Worm (Caenorhabditis elegans) whole organism, L4 larva: ENCODE results near the gene ZK6.6.
A peak's percentile ranks its signal among the peaks of the same experiment; 100 is the strongest.

ENCODE experiments used
- D1046.2 ChIP-seq: fragments of 200-800 bp; sonication (Bioruptor generic); IDR thresholded peaks from 2 replicates; pipeline ENCODE4 v1.3.6; 2022; ENCODE audit warnings: missing genetic modification characterization, missing compliant biosample characterization
- F37D6.2 ChIP-seq: sonication (generic microtip); optimal IDR thresholded peaks from 2 replicates; lab custom pipeline; 2016; ENCODE audit warnings: mild to moderate bottlenecking, missing genetic modification characterization, missing compliant biosample characterization
- F49E8.2 ChIP-seq: sonication (generic microtip); optimal IDR thresholded peaks from 2 replicates; lab custom pipeline; 2016; ENCODE audit warnings: missing compliant biosample characterization, mild to moderate bottlenecking, missing genetic modification characterization, borderline replicate concordance
- T20F7.1 ChIP-seq: fragments of 200-800 bp; sonication (Bioruptor generic); optimal IDR thresholded peaks from 2 replicates; lab custom pipeline; 2018; ENCODE audit warnings: mild to moderate bottlenecking, missing genetic modification characterization, missing compliant biosample characterization
- T26A8.4 ChIP-seq: fragments of 200-800 bp; sonication (Bioruptor generic); IDR thresholded peaks from 2 replicates; pipeline ENCODE4 v1.3.6; 2022; ENCODE audit warnings: missing genetic modification characterization, missing compliant biosample characterization
- Y105C5A.15 ChIP-seq: fragments of 200-800 bp; sonication (Bioruptor generic); IDR thresholded peaks from 2 replicates; pipeline ENCODE4 v1.3.6; 2022; ENCODE audit warnings: missing genetic modification characterization, missing compliant biosample characterization
- Y75B8A.6 ChIP-seq: fragments of 200-800 bp; sonication (Bioruptor generic); IDR thresholded peaks from 2 replicates; pipeline ENCODE4 v1.3.6; 2022; ENCODE audit warnings: missing genetic modification reagents, missing genetic modification characterization, missing compliant biosample characterization
- aha-1 ChIP-seq: fragments of 150-350 bp; peaks from one replicate; lab custom pipeline; 2014; ENCODE audit warnings: missing biosample characterization, missing genetic modification characterization
- arid-1 ChIP-seq: fragments of 200-800 bp; sonication (Bioruptor generic); conservative IDR thresholded peaks from 2 replicates; pipeline ENCODE4 v1.3.6; 2022; ENCODE audit warnings: missing genetic modification reagents, missing genetic modification characterization, missing compliant biosample characterization
- ceh-28 ChIP-seq: fragments of 150-350 bp; optimal IDR thresholded peaks from 2 replicates; lab custom pipeline; 2014; ENCODE audit warnings: missing biosample characterization, missing genetic modification reagents, missing genetic modification characterization
- ceh-44 ChIP-seq: fragments of 200-800 bp; sonication (Bioruptor generic); IDR thresholded peaks from 2 replicates; pipeline ENCODE4 v1.3.6; 2022; ENCODE audit warnings: missing genetic modification reagents, missing genetic modification characterization, missing compliant biosample characterization
- cey-2 ChIP-seq: sonication (generic microtip); optimal IDR thresholded peaks from 3 replicates; lab custom pipeline; 2017; ENCODE audit warnings: missing genetic modification characterization, mild to moderate bottlenecking, missing compliant biosample characterization, antibody characterized with exemption, borderline replicate concordance; ENCODE audit not compliant: insufficient read depth
- daf-16 ChIP-seq, 3 experiments: sonication (generic microtip); optimal IDR thresholded peaks; 2 replicates each; lab custom pipeline; 2016 to 2017; ENCODE audit warnings: missing genetic modification characterization in 3 of 3, missing genetic modification reagents in 3 of 3, mild to moderate bottlenecking in 2 of 3, missing compliant biosample characterization in 2 of 3, missing biosample characterization in 1 of 3, moderate library complexity in 1 of 3
- dpl-1 ChIP-seq: fragments of 150-350 bp; optimal IDR thresholded peaks from 2 replicates; lab custom pipeline; 2014; ENCODE audit warnings: missing biosample characterization, missing genetic modification reagents, missing genetic modification characterization
- duxl-1 ChIP-seq: sonication (generic microtip); optimal IDR thresholded peaks from 2 replicates; lab custom pipeline; 2016; ENCODE audit warnings: mild to moderate bottlenecking, missing genetic modification characterization, moderate library complexity, missing compliant biosample characterization; ENCODE audit not compliant: poor library complexity
- dve-1 ChIP-seq: sonication (generic microtip); optimal IDR thresholded peaks from 2 replicates; lab custom pipeline; 2017; ENCODE audit warnings: antibody characterized with exemption, mild to moderate bottlenecking, missing genetic modification characterization, missing compliant biosample characterization; ENCODE audit not compliant: insufficient read depth
- egl-27 ChIP-seq: sonication (generic microtip); optimal IDR thresholded peaks from 3 replicates; lab custom pipeline; 2017; ENCODE audit warnings: missing biosample characterization, missing genetic modification reagents, missing genetic modification characterization
- egl-43 ChIP-seq: fragments of 200-800 bp; sonication (Bioruptor generic); IDR thresholded peaks from 2 replicates; pipeline ENCODE4 v1.3.6; 2022; ENCODE audit warnings: missing genetic modification reagents, missing genetic modification characterization, missing compliant biosample characterization
- fkh-10 ChIP-seq: fragments of 150-350 bp; optimal IDR thresholded peaks from 2 replicates; lab custom pipeline; 2014; ENCODE audit warnings: missing biosample characterization, missing genetic modification reagents, missing genetic modification characterization
- fos-1 ChIP-seq: fragments of 150-350 bp; optimal IDR thresholded peaks from 2 replicates; lab custom pipeline; 2014; ENCODE audit warnings: missing biosample characterization, missing genetic modification characterization
- gei-8 ChIP-seq: fragments of 200-800 bp; sonication (Bioruptor generic); optimal IDR thresholded peaks from 2 replicates; lab custom pipeline; 2018; ENCODE audit warnings: mild to moderate bottlenecking, missing genetic modification characterization, missing compliant biosample characterization
- hif-1 ChIP-seq, 2 experiments: sonication (generic microtip); optimal IDR thresholded peaks; 2 replicates each; lab custom pipeline; 2016 to 2017; ENCODE audit warnings: missing compliant biosample characterization in 2 of 2, missing genetic modification characterization in 2 of 2, missing genetic modification reagents in 2 of 2, missing genotype in 2 of 2, mild to moderate bottlenecking in 1 of 2
- hmg-1.1 ChIP-seq: fragments of 200-800 bp; sonication (Bioruptor generic); IDR thresholded peaks from 2 replicates; pipeline ENCODE4 v1.3.6; 2022; ENCODE audit warnings: missing genetic modification reagents, missing genetic modification characterization, missing compliant biosample characterization
- lin-15B ChIP-seq: fragments of 150-350 bp; sonication (generic microtip); optimal IDR thresholded peaks from 3 replicates; lab custom pipeline; 2014; ENCODE audit warnings: missing biosample characterization, missing genetic modification characterization
- lin-38 ChIP-seq: fragments of 200-800 bp; sonication (Bioruptor generic); IDR thresholded peaks from 2 replicates; pipeline ENCODE4 v1.3.6; 2022; ENCODE audit warnings: missing genetic modification reagents, missing genetic modification characterization, missing compliant biosample characterization
- lir-3 ChIP-seq: sonication (generic microtip); optimal IDR thresholded peaks from 2 replicates; lab custom pipeline; 2016; ENCODE audit warnings: mild to moderate bottlenecking, missing genetic modification characterization, missing compliant biosample characterization
- madf-9 ChIP-seq: fragments of 200-800 bp; sonication (Bioruptor generic); conservative IDR thresholded peaks from 2 replicates; pipeline ENCODE4 v1.3.6; 2022; ENCODE audit warnings: missing genetic modification reagents, missing genetic modification characterization, missing compliant biosample characterization
- mdl-1 ChIP-seq, 2 experiments: fragments of 150-350 bp in 1 of 2; sonication (generic microtip) in 1 of 2; optimal IDR thresholded peaks; 2 replicates each; lab custom pipeline; 2014 to 2017; ENCODE audit warnings: missing biosample characterization in 2 of 2, missing genetic modification characterization in 2 of 2
- mdt-29 ChIP-seq: fragments of 200-800 bp; sonication (Bioruptor generic); IDR thresholded peaks from 2 replicates; pipeline ENCODE4 v1.3.6; 2022; ENCODE audit warnings: missing genetic modification reagents, missing genetic modification characterization, missing compliant biosample characterization
- mep-1 ChIP-seq: fragments of 150-350 bp; sonication (generic microtip); optimal IDR thresholded peaks from 3 replicates; lab custom pipeline; 2014; ENCODE audit warnings: missing biosample characterization, missing genetic modification characterization
- mxl-2 ChIP-seq: fragments of 200-800 bp; sonication (Bioruptor generic); conservative IDR thresholded peaks from 2 replicates; pipeline ENCODE4 v1.3.6; 2022; ENCODE audit warnings: missing genetic modification reagents, missing genetic modification characterization, missing compliant biosample characterization
- mxl-3 ChIP-seq: fragments of 200-800 bp; sonication (Bioruptor generic); optimal IDR thresholded peaks from 2 replicates; lab custom pipeline; 2018; ENCODE audit warnings: mild to moderate bottlenecking, missing genetic modification characterization, missing compliant biosample characterization
- nhr-10 ChIP-seq: fragments of 150-350 bp; optimal IDR thresholded peaks from 2 replicates; lab custom pipeline; 2014; ENCODE audit warnings: missing biosample characterization, missing genetic modification characterization
- nhr-11 ChIP-seq: fragments of 150-350 bp; optimal IDR thresholded peaks from 2 replicates; lab custom pipeline; 2014; ENCODE audit warnings: missing biosample characterization, missing genetic modification characterization
- nhr-237 ChIP-seq: sonication (generic microtip); optimal IDR thresholded peaks from 2 replicates; lab custom pipeline; 2017; ENCODE audit warnings: missing biosample characterization, missing genetic modification characterization
- nhr-41 ChIP-seq: fragments of 200-800 bp; sonication (Bioruptor generic); IDR thresholded peaks from 2 replicates; pipeline ENCODE4 v1.3.6; 2022; ENCODE audit warnings: missing genetic modification reagents, missing genetic modification characterization, missing compliant biosample characterization
- nhr-42 ChIP-seq: fragments of 200-800 bp; sonication (Bioruptor generic); IDR thresholded peaks from 2 replicates; pipeline ENCODE4 v1.3.6; 2022; ENCODE audit warnings: missing genetic modification characterization, missing compliant biosample characterization
- php-3 ChIP-seq: fragments of 200-800 bp; sonication (Bioruptor generic); IDR thresholded peaks from 2 replicates; pipeline ENCODE4 v1.3.6; 2022; ENCODE audit warnings: missing genetic modification reagents, missing genetic modification characterization, missing compliant biosample characterization
- pqm-1 ChIP-seq: sonication (generic microtip); optimal IDR thresholded peaks from 2 replicates; lab custom pipeline; 2017; ENCODE audit warnings: missing biosample characterization, missing genetic modification characterization
- rbr-2 ChIP-seq: sonication (generic microtip); optimal IDR thresholded peaks from 2 replicates; lab custom pipeline; 2016; ENCODE audit warnings: missing genotype, missing genetic modification characterization, missing compliant biosample characterization
- set-16 ChIP-seq: fragments of 200-800 bp; sonication (Bioruptor generic); IDR thresholded peaks from 2 replicates; pipeline ENCODE4 v1.3.6; 2022; ENCODE audit warnings: missing genetic modification reagents, missing genetic modification characterization, missing compliant biosample characterization
- skn-1 ChIP-seq: fragments of 150-350 bp; optimal IDR thresholded peaks from 2 replicates; lab custom pipeline; 2014; ENCODE audit warnings: missing biosample characterization, missing genetic modification characterization
- spr-1 ChIP-seq: sonication (generic microtip); optimal IDR thresholded peaks from 2 replicates; lab custom pipeline; 2016; ENCODE audit warnings: mild to moderate bottlenecking, missing genetic modification characterization, missing compliant biosample characterization
- spr-3 ChIP-seq: fragments of 200-800 bp; sonication (Bioruptor generic); optimal IDR thresholded peaks from 2 replicates; lab custom pipeline; 2018; ENCODE audit warnings: mild to moderate bottlenecking, missing genetic modification characterization, missing compliant biosample characterization
- unc-39 ChIP-seq: sonication (generic microtip); optimal IDR thresholded peaks from 2 replicates; lab custom pipeline; 2017; ENCODE audit warnings: missing biosample characterization, missing genetic modification characterization
- unc-62 ChIP-seq, 3 experiments: fragments of 150-350 bp in 1 of 3; sonication (generic microtip); optimal IDR thresholded peaks in 2 of 3; peaks in 1 of 3; 1 replicate in 1 of 3; 2 replicates in 2 of 3; lab custom pipeline; 2014 to 2017; ENCODE audit warnings: missing biosample characterization in 3 of 3, missing genetic modification characterization in 3 of 3, missing genetic modification reagents in 3 of 3, missing genotype in 1 of 3
- vab-7 ChIP-seq: fragments of 200-800 bp; sonication (Bioruptor generic); IDR thresholded peaks from 2 replicates; pipeline ENCODE4 v1.3.6; 2022; ENCODE audit warnings: missing genetic modification reagents, missing genetic modification characterization, missing compliant biosample characterization
- zfp-2 ChIP-seq: sonication (generic microtip); optimal IDR thresholded peaks from 2 replicates; lab custom pipeline; 2016; ENCODE audit warnings: mild to moderate bottlenecking, missing genetic modification characterization, missing compliant biosample characterization
- zip-2 ChIP-seq: fragments of 150-350 bp; optimal IDR thresholded peaks from 2 replicates; lab custom pipeline; 2014; ENCODE audit warnings: missing biosample characterization, missing genetic modification characterization

Gene ZK6.6

DNA sequence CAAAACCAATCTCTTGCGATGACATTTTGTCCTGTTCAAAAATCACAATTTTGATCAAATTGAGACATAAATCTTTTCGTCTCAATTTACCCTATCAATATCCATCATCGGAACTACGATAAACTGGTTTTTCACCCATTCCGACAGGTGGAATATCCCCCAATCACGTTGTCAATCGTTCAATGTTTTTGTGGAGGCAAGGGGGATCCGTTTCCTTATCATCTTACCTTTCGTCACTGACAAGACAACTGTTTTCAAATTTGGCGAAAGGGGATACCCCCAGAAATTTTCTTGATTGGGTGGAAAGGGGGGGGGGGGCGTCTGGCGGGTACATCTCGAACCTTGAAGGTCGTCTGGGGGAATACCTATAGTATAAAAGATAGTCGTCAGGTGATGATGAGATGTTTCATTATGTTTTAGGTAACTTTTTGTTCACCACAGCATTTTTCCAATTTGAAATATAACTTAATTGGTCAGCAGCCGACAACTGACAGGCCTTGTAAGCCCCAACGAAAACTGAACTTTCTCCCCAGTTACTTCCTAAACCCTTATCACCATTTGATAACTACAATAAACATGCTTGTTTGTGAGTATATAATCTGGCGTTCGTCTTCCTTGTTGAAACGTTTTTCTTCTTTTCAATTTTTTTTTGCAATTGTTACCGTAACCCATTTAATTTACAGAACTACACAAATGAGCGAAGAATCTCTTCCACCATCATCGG lies 7.1 kb upstream of the ZK6.6 start, which contains the start of gene ZK6.8 (continued):
- TF ChIP-seq unc-62 (GFP tag; optimal IDR thresholded peaks at IDR 0.05 in 1 of 2; lab: Kevin White, UChicago) (peak in 1 of 2 experiments; percentile 93), unc-62 (tag; optimal IDR thresholded peaks at IDR 0.05; lab: Kevin White, UChicago) (no peak), fkh-10 (no peak), duxl-1 (tag; lab: Kevin White, UChicago) (no peak), madf-9 (GFP tag; lab: Robert Waterston, UW) (no peak), hmg-1.1 (GFP tag; lab: Robert Waterston, UW) (no peak), Y75B8A.6 (GFP tag; lab: Robert Waterston, UW) (no peak), lir-3 (no peak), rbr-2 (tag; lab: Kevin White, UChicago) (no peak), mxl-2 (GFP tag; lab: Robert Waterston, UW) (no peak), nhr-42 (GFP tag; lab: Robert Waterston, UW) (no peak), fos-1 (tag; lab: Kevin White, UChicago) (no peak), mdt-29 (no peak), T26A8.4 (GFP tag; lab: Robert Waterston, UW) (no peak), nhr-237 (tag; lab: Kevin White, UChicago) (no peak), arid-1 (GFP tag; lab: Robert Waterston, UW) (no peak), nhr-41 (GFP tag; lab: Robert Waterston, UW) (no peak), vab-7 (no peak), T20F7.1 (GFP tag; lab: Kevin White, UChicago) (no peak), zfp-2 (tag; lab: Kevin White, UChicago) (no peak), skn-1 (tag; lab: Kevin White, UChicago) (no peak), cey-2 (tag; lab: Kevin White, UChicago) (peak; percentile 82), egl-27 (no peak), daf-16 (GFP tag; optimal IDR thresholded peaks at IDR 0.05; lab: Kevin White, UChicago) (no peak), daf-16 (tag; optimal IDR thresholded peaks at IDR 0.05; lab: Kevin White, UChicago) (peak; percentile 68), gei-8 (GFP tag; lab: Kevin White, UChicago) (no peak), unc-39 (no peak), D1046.2 (no peak), mxl-3 (GFP tag; lab: Kevin White, UChicago) (peak; percentile 91), lin-38 (GFP tag; lab: Robert Waterston, UW) (no peak), nhr-11 (tag; lab: Kevin White, UChicago) (no peak), F37D6.2 (tag; lab: Kevin White, UChicago) (no peak), pqm-1 (tag; lab: Kevin White, UChicago) (peak; percentile 6), php-3 (GFP tag; lab: Robert Waterston, UW) (no peak), Y105C5A.15 (GFP tag; lab: Robert Waterston, UW) (no peak), lin-15B (tag; lab: Kevin White, UChicago) (no peak), mep-1 (tag; lab: Kevin White, UChicago) (no peak), zip-2 (no peak), spr-1 (tag; lab: Kevin White, UChicago) (no peak), mdl-1 (tag; optimal IDR thresholded peaks at IDR 0.05; lab: Kevin White, UChicago) (peak; percentile 45 to 88), ceh-28 (no peak), hif-1 (tag; optimal IDR thresholded peaks at IDR 0.05; lab: Kevin White, UChicago) (no peak), nhr-10 (tag; lab: Kevin White, UChicago) (peak; percentile 11), spr-3 (GFP tag; lab: Kevin White, UChicago) (no peak), F49E8.2 (tag; lab: Kevin White, UChicago) (no peak), egl-43 (GFP tag; lab: Robert Waterston, UW) (no peak), ceh-44 (GFP tag; lab: Robert Waterston, UW) (no peak), dve-1 (peak; percentile 48), set-16 (GFP tag; lab: Robert Waterston, UW) (no peak), dpl-1 (GFP tag; lab: Kevin White, UChicago) (no peak), aha-1 (tag; lab: Kevin White, UChicago) (peak; percentile 51)
